Worm (Caenorhabditis elegans) whole organism, late embryonic: ENCODE measurements around the gene T28C6.3.

ENCODE experiments used
- F13H6.1 ChIP-seq: sonication (generic microtip); optimal IDR thresholded peaks from 2 replicates; lab custom pipeline; 2016; ENCODE audit warnings: missing genetic modification characterization, missing compliant biosample characterization
- ama-1 ChIP-seq: fragments of 150-350 bp; optimal IDR thresholded peaks from 2 replicates; lab custom pipeline; 2014
- ceh-34 ChIP-seq: sonication (generic microtip); optimal IDR thresholded peaks from 2 replicates; lab custom pipeline; 2016; ENCODE audit warnings: mild to moderate bottlenecking, missing genetic modification characterization, missing compliant biosample characterization
- ceh-45 ChIP-seq: fragments of 200-800 bp; sonication (Bioruptor generic); IDR thresholded peaks from 2 replicates; pipeline ENCODE4 v1.3.6; 2022; ENCODE audit warnings: missing genetic modification reagents, missing genetic modification characterization, missing compliant biosample characterization
- ceh-6 ChIP-seq: fragments of 200-800 bp; sonication (Bioruptor generic); optimal IDR thresholded peaks from 2 replicates; lab custom pipeline; 2018; ENCODE audit warnings: mild to moderate bottlenecking, missing genetic modification characterization, missing compliant biosample characterization
- fax-1 ChIP-seq: sonication (generic microtip); optimal IDR thresholded peaks from 2 replicates; lab custom pipeline; 2016; ENCODE audit warnings: missing genotype, missing genetic modification characterization, missing compliant biosample characterization
- fkh-10 ChIP-seq: fragments of 150-350 bp; optimal IDR thresholded peaks from 2 replicates; lab custom pipeline; 2014; ENCODE audit warnings: missing biosample characterization, missing genetic modification reagents, missing genetic modification characterization
- hlh-15 ChIP-seq: sonication (generic microtip); optimal IDR thresholded peaks from 2 replicates; lab custom pipeline; 2016; ENCODE audit warnings: missing genetic modification characterization, missing compliant biosample characterization
- hlh-30 ChIP-seq: sonication (generic microtip); optimal IDR thresholded peaks from 2 replicates; lab custom pipeline; 2017; ENCODE audit warnings: antibody characterized with exemption, missing genetic modification characterization, missing compliant biosample characterization; ENCODE audit not compliant: insufficient read depth
- madf-2 ChIP-seq: sonication (generic microtip); optimal IDR thresholded peaks from 2 replicates; lab custom pipeline; 2017; ENCODE audit warnings: missing genetic modification characterization, missing compliant biosample characterization
- nhr-232 ChIP-seq: sonication (generic microtip); optimal IDR thresholded peaks from 2 replicates; lab custom pipeline; 2016; ENCODE audit warnings: missing genetic modification characterization, missing compliant biosample characterization
- ref-2 ChIP-seq: sonication (generic microtip); optimal IDR thresholded peaks from 2 replicates; lab custom pipeline; 2016; ENCODE audit warnings: missing genetic modification characterization, missing compliant biosample characterization
- tbx-7 ChIP-seq: sonication (generic microtip); optimal IDR thresholded peaks from 2 replicates; lab custom pipeline; 2016; ENCODE audit warnings: missing genotype, missing genetic modification characterization, missing compliant biosample characterization
- ttx-3 ChIP-seq: sonication (generic microtip); optimal IDR thresholded peaks from 2 replicates; lab custom pipeline; 2016; ENCODE audit warnings: missing genetic modification reagents, missing genetic modification characterization, missing compliant biosample characterization

- TF ChIP-seq F13H6.1 (tag; lab: Kevin White, UChicago) (no peak), madf-2 (tag; lab: Kevin White, UChicago) (no peak), ceh-45 (no peak), ama-1 (lab: Kevin White, UChicago) (no peak), ceh-34 (tag; lab: Kevin White, UChicago) (no peak), hlh-30 (tag; lab: Kevin White, UChicago) (no peak), ref-2 (no peak), nhr-232 (tag; lab: Kevin White, UChicago) (no peak), hlh-15 (tag; lab: Kevin White, UChicago) (no peak), ttx-3 (tag; lab: Kevin White, UChicago) (no peak), fkh-10 (GFP tag; lab: Kevin White, UChicago) (no peak), tbx-7 (tag; lab: Kevin White, UChicago) (no peak), ceh-6 (GFP tag; lab: Kevin White, UChicago) (no peak), fax-1 (tag; lab: Kevin White, UChicago) (no peak)
These were observed 45.2 kb downstream of the T28C6.3 start, which contains the start of gene C09G9.1 for ce11 chrIV:8865343-8865742.
